2 fruit fly cellular contexts compared by ENCODE assay signal in genomic region chr3L:19314877-19315276, dm6.
TF ChIP-seq lines count a peak whose summit lies in the region.

No protein-coding gene starts in this region.

TF ChIP-seq in whole organism, embryonic, 481 proteins besides CTCF, POLR2A, EP300 and RAD21 (continued from another document):
- TF ChIP-seq CG6689 (GFP tag; IDR thresholded peaks at IDR 0.05; lab: Robert Waterston, UW) (peak; percentile 40; the same call in 1 of the 2 replicates), grn (GFP tag; optimal IDR thresholded peaks at IDR 0.05; lab: Kevin White, UChicago) (no peak), CG30431 (GFP tag; optimal IDR thresholded peaks at IDR 0.05; lab: Kevin White, UChicago) (peak; percentile 5), lmd (GFP tag; IDR thresholded peaks at IDR 0.05; lab: Robert Waterston, UW) (peak; percentile 28; the same call in 1 of the 2 replicates), ttk (GFP tag; IDR thresholded peaks at IDR 0.05; lab: Robert Waterston, UW) (no peak), luna (GFP tag; optimal IDR thresholded peaks at IDR 0.05; lab: Kevin White, UChicago) (no peak), CG10209 (GFP tag; optimal IDR thresholded peaks at IDR 0.05; lab: Kevin White, UChicago) (no peak), CG32772 (GFP tag; IDR thresholded peaks at IDR 0.05; lab: Robert Waterston, UW) (peak; percentile 41; the same call in 1 of the 2 replicates), CG16813 (GFP tag; IDR thresholded peaks at IDR 0.05; lab: Robert Waterston, UW; ENCODE audit: partially characterized antibody) (no peak), ind (GFP tag; optimal IDR thresholded peaks at IDR 0.05; lab: Kevin White, UChicago) (no peak), sens (GFP tag; lab: Kevin White, UChicago) (peak; percentile 84), CG10431 (GFP tag; optimal IDR thresholded peaks at IDR 0.05; lab: Kevin White, UChicago) (no peak), nmo (GFP tag; optimal IDR thresholded peaks at IDR 0.05; lab: Kevin White, UChicago) (peak; percentile 36), E2f1 (GFP tag; IDR thresholded peaks at IDR 0.05; lab: Robert Waterston, UW) (0 out of 2 replicates have a peak, but pooled peaks have one; percentile 25), ase (GFP tag; IDR thresholded peaks at IDR 0.05; lab: Robert Waterston, UW) (peak; percentile 19; the same call in 1 of the 3 replicates), prd (optimal IDR thresholded peaks at IDR 0.05; lab: Kevin White, UChicago) (no peak), prd (GFP tag; IDR thresholded peaks at IDR 0.05; lab: Robert Waterston, UW) (peak; percentile 52; the same call in 2 of the 3 replicates), cg (GFP tag; optimal IDR thresholded peaks at IDR 0.05; lab: Kevin White, UChicago) (no peak), CrebB (tag; optimal IDR thresholded peaks at IDR 0.05; lab: Kevin White, UChicago) (no peak), CG4328 (GFP tag; optimal IDR thresholded peaks at IDR 0.05; lab: Kevin White, UChicago) (no peak), nerfin-2 (GFP tag; IDR thresholded peaks at IDR 0.05; lab: Robert Waterston, UW; ENCODE audit: partially characterized antibody) (no peak), CG34422 (GFP tag; IDR thresholded peaks at IDR 0.05; lab: Robert Waterston, UW) (no peak), Blimp-1 (GFP tag; optimal IDR thresholded peaks at IDR 0.05; lab: Kevin White, UChicago) (peak; percentile 63), Ets65A (GFP tag; lab: Kevin White, UChicago) (peak; percentile 54), MBD-R2 (GFP tag; IDR thresholded peaks at IDR 0.05; lab: Robert Waterston, UW) (no peak), jumu (GFP tag; optimal IDR thresholded peaks at IDR 0.05; lab: Kevin White, UChicago) (no peak), tin (GFP tag; optimal IDR thresholded peaks at IDR 0.05; lab: Kevin White, UChicago) (peak; percentile 11), CG6683 (GFP tag; optimal IDR thresholded peaks at IDR 0.05; lab: Kevin White, UChicago) (no peak), CG14710 (tag; optimal IDR thresholded peaks at IDR 0.05; lab: Kevin White, UChicago) (no peak), CG4730 (GFP tag; IDR thresholded peaks at IDR 0.05; lab: Robert Waterston, UW) (0 out of 2 replicates have a peak, but pooled peaks have one; percentile 9), CG12071 (GFP tag; optimal IDR thresholded peaks at IDR 0.05; lab: Kevin White, UChicago) (no peak), fd96Cb (tag; optimal IDR thresholded peaks at IDR 0.05; lab: Kevin White, UChicago) (peak; percentile 34), Hr78 (GFP tag; optimal IDR thresholded peaks at IDR 0.05; lab: Kevin White, UChicago) (no peak), pros (GFP tag; optimal IDR thresholded peaks at IDR 0.05; lab: Kevin White, UChicago) (no peak), GATAe (GFP tag; conservative IDR thresholded peaks at IDR 0.05; lab: Robert Waterston, UW) (no peak), Trl (optimal IDR thresholded peaks at IDR 0.05; lab: Kevin White, UChicago) (no peak), Trl (GFP tag; optimal IDR thresholded peaks at IDR 0.05; lab: Kevin White, UChicago) (peak; percentile 6), Fer1 (GFP tag; optimal IDR thresholded peaks at IDR 0.05; lab: Kevin White, UChicago) (no peak), CG7745 (tag; optimal IDR thresholded peaks at IDR 0.05; lab: Kevin White, UChicago) (no peak)

TF ChIP-seq in whole organism, prepupa, 60 proteins besides CTCF, POLR2A, EP300 and RAD21 (continued from another document):
- no peak for TF ChIP-seq cyc (GFP tag; optimal IDR thresholded peaks at IDR 0.05; lab: Kevin White, UChicago)
- no peak for TF ChIP-seq Met (GFP tag; optimal IDR thresholded peaks at IDR 0.05; lab: Kevin White, UChicago)
- no peak for TF ChIP-seq esn (GFP tag; optimal IDR thresholded peaks at IDR 0.05; lab: Kevin White, UChicago)
- TF ChIP-seq OdsH (GFP tag; optimal IDR thresholded peaks at IDR 0.05; lab: Kevin White, UChicago), result peak; percentile 68
- no peak for TF ChIP-seq CG9139 (GFP tag; optimal IDR thresholded peaks at IDR 0.05; lab: Kevin White, UChicago)
- peak; percentile 70 for TF ChIP-seq CG3919 (GFP tag; optimal IDR thresholded peaks at IDR 0.05; lab: Kevin White, UChicago)
- TF ChIP-seq Eip93F (GFP tag; optimal IDR thresholded peaks at IDR 0.05; lab: Kevin White, UChicago), result no peak
- TF ChIP-seq pdm3 (GFP tag; optimal IDR thresholded peaks at IDR 0.05; lab: Kevin White, UChicago), result peak; percentile 76
- TF ChIP-seq CG3032 (tag; optimal IDR thresholded peaks at IDR 0.05; lab: Kevin White, UChicago), result no peak
- TF ChIP-seq vri (GFP tag; optimal IDR thresholded peaks at IDR 0.05; lab: Kevin White, UChicago), result no peak
- TF ChIP-seq CG31627 (GFP tag; optimal IDR thresholded peaks at IDR 0.05; lab: Kevin White, UChicago), result peak; percentile 16
- no peak for TF ChIP-seq topi (GFP tag; optimal IDR thresholded peaks at IDR 0.05; lab: Kevin White, UChicago)
- no peak for TF ChIP-seq CG11902 (GFP tag; optimal IDR thresholded peaks at IDR 0.05; lab: Kevin White, UChicago)
- peak; percentile 91 for TF ChIP-seq Lpt (GFP tag; optimal IDR thresholded peaks at IDR 0.05; lab: Kevin White, UChicago)
- peak; percentile 39 for TF ChIP-seq svp (GFP tag; lab: Kevin White, UChicago)
- TF ChIP-seq CG6163 (GFP tag; IDR thresholded peaks at IDR 0.05; lab: Robert Waterston, UW), result peak; percentile 94
- peak; percentile 38 for TF ChIP-seq CG7368 (GFP tag; optimal IDR thresholded peaks at IDR 0.05; lab: Kevin White, UChicago)
- TF ChIP-seq CG6808 (GFP tag; optimal IDR thresholded peaks at IDR 0.05; lab: Kevin White, UChicago), result no peak
- no peak for TF ChIP-seq Sox102F (GFP tag; optimal IDR thresholded peaks at IDR 0.05; lab: Kevin White, UChicago)
- TF ChIP-seq Hr4 (GFP tag; optimal IDR thresholded peaks at IDR 0.05; lab: Kevin White, UChicago), result peak; percentile 87
- TF ChIP-seq CG11762 (GFP tag; optimal IDR thresholded peaks at IDR 0.05; lab: Kevin White, UChicago; ENCODE audit: insufficient read depth), result peak; percentile 31
- TF ChIP-seq CG4318 (GFP tag; optimal IDR thresholded peaks at IDR 0.05; lab: Kevin White, UChicago), result peak; percentile 65
- TF ChIP-seq fkh (GFP tag; optimal IDR thresholded peaks at IDR 0.05; lab: Kevin White, UChicago), result no peak
- peak; percentile 14 for TF ChIP-seq Hr39 (GFP tag; optimal IDR thresholded peaks at IDR 0.05; lab: Kevin White, UChicago)
- TF ChIP-seq Hr38 (GFP tag; optimal IDR thresholded peaks at IDR 0.05; lab: Kevin White, UChicago), result peak; percentile 25
- TF ChIP-seq Blimp-1 (GFP tag; optimal IDR thresholded peaks at IDR 0.05; lab: Kevin White, UChicago), result no peak
- peak; percentile 78 for TF ChIP-seq net (GFP tag; optimal IDR thresholded peaks at IDR 0.05; lab: Kevin White, UChicago)
- peak in 1 of 2 experiments; percentile 73 for TF ChIP-seq salr (GFP tag; optimal IDR thresholded peaks at IDR 0.05; lab: Kevin White, UChicago)
- TF ChIP-seq achi (GFP tag; optimal IDR thresholded peaks at IDR 0.05; lab: Kevin White, UChicago), result peak; percentile 71
- no peak for TF ChIP-seq Eip78C (GFP tag; lab: Kevin White, UChicago)
- TF ChIP-seq dsx (GFP tag; optimal IDR thresholded peaks at IDR 0.05; lab: Kevin White, UChicago; ENCODE audit: poor library complexity, severe bottlenecking), result no peak
- no peak for TF ChIP-seq ss (GFP tag; optimal IDR thresholded peaks at IDR 0.05; lab: Kevin White, UChicago)
- no peak for TF ChIP-seq Ets96B (tag; optimal IDR thresholded peaks at IDR 0.05; lab: Kevin White, UChicago)
- peak; percentile 83 for TF ChIP-seq Gug (GFP tag; IDR thresholded peaks at IDR 0.05; lab: Robert Waterston, UW)
- TF ChIP-seq dac (GFP tag; optimal IDR thresholded peaks at IDR 0.05; lab: Kevin White, UChicago), result peak; percentile 56
- no peak for TF ChIP-seq CG8319 (GFP tag; optimal IDR thresholded peaks at IDR 0.05; lab: Kevin White, UChicago)
